Fruit fly (Drosophila melanogaster): ENCODE data around the gene mTor.

Gene mTor

dm6 chr2L:13005304-13005703, 1.0 kb downstream of the mTor start:
- TF ChIP-seq Lpt (GFP tag; optimal IDR thresholded peaks at IDR 0.05): no peak
- TF ChIP-seq svp (GFP tag): peak; percentile 96
- no peak for TF ChIP-seq CG34406 (GFP tag; optimal IDR thresholded peaks at IDR 0.05)
- no peak for TF ChIP-seq CG6792 (GFP tag; optimal IDR thresholded peaks at IDR 0.05)
- TF ChIP-seq acj6 (GFP tag; optimal IDR thresholded peaks at IDR 0.05): no peak
- no peak for TF ChIP-seq fd85E (GFP tag; optimal IDR thresholded peaks at IDR 0.05)

dm6 chr2L:13014038-13014790, 9.9 kb downstream of the mTor start:
- TF ChIP-seq svp (GFP tag): peak; percentile 99
- no peak for TF ChIP-seq Hr39 (GFP tag; optimal IDR thresholded peaks at IDR 0.05)

dm6 chr2L:13018992-13019484, 14.8 kb downstream of the mTor start, which contains the start of gene Ube4B:
TSS of gene Ube4B (minus strand) at chr2L:13019434.
- TF ChIP-seq Sox14 (GFP tag; optimal IDR thresholded peaks at IDR 0.05) (peak; percentile 85), CG3919 (GFP tag; optimal IDR thresholded peaks at IDR 0.05) (no peak), Gug (GFP tag; IDR thresholded peaks at IDR 0.05) (peak; percentile 48; the same call in 1 of the 2 replicates), Hr39 (GFP tag; optimal IDR thresholded peaks at IDR 0.05) (peak; percentile 70), CG6276 (GFP tag; optimal IDR thresholded peaks at IDR 0.05) (no peak), OdsH (GFP tag; optimal IDR thresholded peaks at IDR 0.05) (no peak), fd85E (GFP tag; optimal IDR thresholded peaks at IDR 0.05) (no peak), CG11762 (GFP tag; optimal IDR thresholded peaks at IDR 0.05; ENCODE audit: insufficient read depth) (peak; percentile 16), CG6163 (GFP tag; IDR thresholded peaks at IDR 0.05) (peak; percentile 41; the same call in 1 of the 3 replicates), lz (GFP tag; optimal IDR thresholded peaks at IDR 0.05) (peak; percentile 73), esn (GFP tag; optimal IDR thresholded peaks at IDR 0.05) (peak; percentile 69), Eip78C (GFP tag) (peak; percentile 75), dsx (GFP tag; optimal IDR thresholded peaks at IDR 0.05; ENCODE audit: poor library complexity, severe bottlenecking) (no peak), vri (GFP tag; optimal IDR thresholded peaks at IDR 0.05) (no peak), CG6792 (GFP tag; optimal IDR thresholded peaks at IDR 0.05) (no peak), Sox15 (GFP tag; optimal IDR thresholded peaks at IDR 0.05) (peak; percentile 16), eg (GFP tag; IDR thresholded peaks at IDR 0.05) (peak; percentile 76), Blimp-1 (GFP tag; optimal IDR thresholded peaks at IDR 0.05) (no peak), CG3032 (tag; optimal IDR thresholded peaks at IDR 0.05) (peak; percentile 60), CG8119 (GFP tag; IDR thresholded peaks at IDR 0.05) (peak; percentile 25; the same call in 1 of the 3 replicates), svp (GFP tag) (peak; percentile 90), CG15336 (GFP tag; IDR thresholded peaks at IDR 0.05) (peak; percentile 36; the same call in 1 of the 2 replicates), salr (GFP tag; optimal IDR thresholded peaks at IDR 0.05) (peak in 1 of 2 experiments; percentile 12), CG31627 (GFP tag; optimal IDR thresholded peaks at IDR 0.05) (peak; percentile 71), topi (GFP tag; optimal IDR thresholded peaks at IDR 0.05) (peak; percentile 43), achi (GFP tag; optimal IDR thresholded peaks at IDR 0.05) (no peak), CG34406 (GFP tag; optimal IDR thresholded peaks at IDR 0.05) (no peak), Met (GFP tag; optimal IDR thresholded peaks at IDR 0.05) (no peak), cyc (GFP tag; optimal IDR thresholded peaks at IDR 0.05) (no peak), Eip75B (GFP tag; optimal IDR thresholded peaks at IDR 0.05) (no peak), spab (GFP tag; optimal IDR thresholded peaks at IDR 0.05) (no peak), Hr38 (GFP tag; optimal IDR thresholded peaks at IDR 0.05) (no peak)

dm6 chr2L:13021020-13021781, 16.9 kb downstream of the mTor start, which contains the start of gene CG9933:
TSS of gene CG9933 (minus strand) at chr2L:13021312.
- TF ChIP-seq fkh (GFP tag; optimal IDR thresholded peaks at IDR 0.05): no peak
- TF ChIP-seq Blimp-1 (GFP tag; optimal IDR thresholded peaks at IDR 0.05): no peak
- no peak for TF ChIP-seq Hr39 (GFP tag; optimal IDR thresholded peaks at IDR 0.05)
